Fruit fly (Drosophila melanogaster): ENCODE results near the gene CG9175.
A peak's percentile ranks its signal among the peaks of the same experiment; 100 is the strongest.

Gene CG9175

DNA sequence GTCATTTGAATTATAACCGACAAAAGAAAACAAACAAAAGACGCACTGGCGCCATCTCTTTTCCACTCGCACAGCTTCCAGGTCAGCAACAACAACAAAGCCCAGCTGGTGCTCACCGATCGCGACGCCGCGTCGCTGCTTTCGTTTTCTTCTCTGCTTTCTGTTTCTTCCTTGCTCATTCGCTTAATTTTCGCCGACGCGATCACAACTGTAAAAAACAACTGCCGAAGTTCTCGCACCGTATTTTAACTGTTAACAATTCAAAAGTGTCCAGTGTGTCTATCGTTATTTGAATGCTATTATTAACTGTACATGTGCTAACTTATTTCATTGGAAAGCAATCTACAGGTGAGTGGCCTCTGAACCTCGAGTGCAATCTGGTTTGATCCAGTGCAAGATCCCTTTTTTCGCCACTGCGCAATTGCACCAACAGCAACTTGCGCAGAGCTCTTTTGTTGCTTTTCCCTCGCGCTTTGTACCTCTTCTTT lies 1.5 kb upstream of the CG9175 start, which contains the start of gene stai:
stai (plus strand) TSS at position 176 of the 488 bp plus-strand sequence.
- TF ChIP-seq Mio (GFP tag; optimal IDR thresholded peaks at IDR 0.05): no peak
- no peak for TF ChIP-seq h (GFP tag; optimal IDR thresholded peaks at IDR 0.05)
- no peak for TF ChIP-seq lola (GFP tag; optimal IDR thresholded peaks at IDR 0.05)
- TF ChIP-seq fru (GFP tag; optimal IDR thresholded peaks at IDR 0.05): peak; percentile 0
- peak; percentile 96 for TF ChIP-seq psq (GFP tag; optimal IDR thresholded peaks at IDR 0.05)
- TF ChIP-seq Sp1 (GFP tag; optimal IDR thresholded peaks at IDR 0.05): peak; percentile 32
- no peak for TF ChIP-seq foxo (GFP tag; optimal IDR thresholded peaks at IDR 0.05)
- TF ChIP-seq ey (GFP tag; optimal IDR thresholded peaks at IDR 0.05): no peak
- TF ChIP-seq Myc (optimal IDR thresholded peaks at IDR 0.05): no peak

dm6 chr2L:6099270-6099644 lies 491 bp upstream of the CG9175 start:
- TF ChIP-seq sage (GFP tag; optimal IDR thresholded peaks at IDR 0.05) (peak; percentile 14), Dif (GFP tag; optimal IDR thresholded peaks at IDR 0.05; ENCODE audit: partially characterized antibody) (no peak), woc (GFP tag; optimal IDR thresholded peaks at IDR 0.05) (peak; percentile 30)

- TF ChIP-seq CG9705 (GFP tag; optimal IDR thresholded peaks at IDR 0.05) (no peak), dl (GFP tag; optimal IDR thresholded peaks at IDR 0.05; ENCODE audit: insufficient read depth in 1 of 2, partially characterized antibody in 2 of 2) (no peak), fru (GFP tag; optimal IDR thresholded peaks at IDR 0.05) (no peak), GATAd (GFP tag; optimal IDR thresholded peaks at IDR 0.05) (no peak), CrebA (GFP tag; optimal IDR thresholded peaks at IDR 0.05; ENCODE audit: borderline replicate concordance) (no peak), br (GFP tag; optimal IDR thresholded peaks at IDR 0.05) (no peak)
These were observed 6.5 kb downstream of the CG9175 start for dm6 chr2L:6092300-6092699.

dm6 chr2L:6090786-6091716 lies 7.7 kb downstream of the CG9175 start, which contains the start of gene CG45075:
Gene CG45075, plus strand, starts transcription at chr2L:6091412.
- TF ChIP-seq Dfd (GFP tag; optimal IDR thresholded peaks at IDR 0.05) (peak; percentile 29), Sp1 (GFP tag; optimal IDR thresholded peaks at IDR 0.05) (no peak), dl (GFP tag; optimal IDR thresholded peaks at IDR 0.05; ENCODE audit: insufficient read depth in 1 of 2, partially characterized antibody in 2 of 2) (no peak), GATAd (GFP tag; optimal IDR thresholded peaks at IDR 0.05) (no peak)

dm6 chr2L:6090365-6090764 lies 8.4 kb downstream of the CG9175 start:
- TF ChIP-seq Jra (GFP tag; optimal IDR thresholded peaks at IDR 0.05) (no peak), Rel (GFP tag; optimal IDR thresholded peaks at IDR 0.05) (no peak), Rel (tag; optimal IDR thresholded peaks at IDR 0.05) (peak; percentile 82)

- TF ChIP-seq Rel (GFP tag; optimal IDR thresholded peaks at IDR 0.05) (no peak), Rel (tag; optimal IDR thresholded peaks at IDR 0.05) (peak; percentile 88), dl (GFP tag; optimal IDR thresholded peaks at IDR 0.05; ENCODE audit: insufficient read depth in 1 of 2, partially characterized antibody in 2 of 2) (no peak)
These were observed 9.1 kb downstream of the CG9175 start for dm6 chr2L:6089604-6090198.

- TF ChIP-seq fru (GFP tag; optimal IDR thresholded peaks at IDR 0.05) (peak; percentile 46), jim (GFP tag; optimal IDR thresholded peaks at IDR 0.05) (peak; percentile 39), Rel (GFP tag; optimal IDR thresholded peaks at IDR 0.05) (no peak), Rel (tag; optimal IDR thresholded peaks at IDR 0.05) (peak; percentile 87), Dfd (GFP tag; optimal IDR thresholded peaks at IDR 0.05) (no peak), Hr83 (GFP tag; optimal IDR thresholded peaks at IDR 0.05; ENCODE audit: poor library complexity, severe bottlenecking) (peak; percentile 9), Dif (GFP tag; optimal IDR thresholded peaks at IDR 0.05; ENCODE audit: partially characterized antibody) (peak; percentile 83), woc (GFP tag; optimal IDR thresholded peaks at IDR 0.05) (no peak), brk (GFP tag; optimal IDR thresholded peaks at IDR 0.05) (no peak), rgr (GFP tag; optimal IDR thresholded peaks at IDR 0.05) (peak; percentile 27), tai (GFP tag; optimal IDR thresholded peaks at IDR 0.05) (peak; percentile 98), HLH106 (tag; optimal IDR thresholded peaks at IDR 0.05) (peak; percentile 29), br (GFP tag; optimal IDR thresholded peaks at IDR 0.05) (peak; percentile 22), Jra (GFP tag; optimal IDR thresholded peaks at IDR 0.05) (peak; percentile 96), psq (GFP tag; optimal IDR thresholded peaks at IDR 0.05) (peak; percentile 56), GATAd (GFP tag; optimal IDR thresholded peaks at IDR 0.05) (no peak), ey (GFP tag; optimal IDR thresholded peaks at IDR 0.05) (peak; percentile 6), dl (GFP tag; optimal IDR thresholded peaks at IDR 0.05; ENCODE audit: insufficient read depth in 1 of 2, partially characterized antibody in 2 of 2) (peak; percentile 58 to 74), CG9705 (GFP tag; optimal IDR thresholded peaks at IDR 0.05) (peak; percentile 21), Sp1 (GFP tag; optimal IDR thresholded peaks at IDR 0.05) (peak; percentile 49), h (GFP tag; optimal IDR thresholded peaks at IDR 0.05) (peak; percentile 95), dsf (GFP tag; optimal IDR thresholded peaks at IDR 0.05; ENCODE audit: borderline replicate concordance) (no peak)
These were observed 10.1 kb downstream of the CG9175 start for dm6 chr2L:6088371-6089365.
